Worm (Caenorhabditis elegans) whole organism, L2 larva: ENCODE results near the gene dmd-5.

Source experiments
- ZK546.5 ChIP-seq: sonication (generic microtip); optimal IDR thresholded peaks from 2 replicates; lab custom pipeline; 2017; ENCODE audit warnings: missing biosample characterization, missing genetic modification characterization
- ama-1 ChIP-seq: fragments of 150-350 bp; optimal IDR thresholded peaks from 2 replicates; lab custom pipeline; 2018; ENCODE audit warnings: inconsistent platforms
- ceh-16 ChIP-seq: fragments of 150-350 bp; optimal IDR thresholded peaks from 2 replicates; lab custom pipeline; 2014; ENCODE audit warnings: missing biosample characterization, missing genetic modification characterization
- elt-1 ChIP-seq: fragments of 150-350 bp; optimal IDR thresholded peaks from 2 replicates; lab custom pipeline; 2014; ENCODE audit warnings: missing biosample characterization, missing genetic modification characterization
- mab-5 ChIP-seq: fragments of 150-350 bp; optimal IDR thresholded peaks from 2 replicates; lab custom pipeline; 2014; ENCODE audit warnings: missing biosample characterization, missing genetic modification characterization
- nhr-10 ChIP-seq: sonication (generic microtip); optimal IDR thresholded peaks from 2 replicates; lab custom pipeline; 2017; ENCODE audit warnings: missing biosample characterization, missing genetic modification characterization
- nhr-12 ChIP-seq: fragments of 150-350 bp; optimal IDR thresholded peaks from 2 replicates; lab custom pipeline; 2014; ENCODE audit warnings: missing biosample characterization, missing genetic modification characterization
- nhr-237 ChIP-seq: fragments of 150-350 bp; optimal IDR thresholded peaks from 2 replicates; lab custom pipeline; 2014; ENCODE audit warnings: missing biosample characterization, missing genetic modification characterization
- nhr-77 ChIP-seq: fragments of 150-350 bp; optimal IDR thresholded peaks from 2 replicates; lab custom pipeline; 2014; ENCODE audit warnings: missing biosample characterization, missing genetic modification characterization
- sem-4 ChIP-seq: fragments of 150-350 bp; optimal IDR thresholded peaks from 2 replicates; lab custom pipeline; 2014; ENCODE audit warnings: missing biosample characterization, missing genetic modification reagents, missing genetic modification characterization

DNA sequence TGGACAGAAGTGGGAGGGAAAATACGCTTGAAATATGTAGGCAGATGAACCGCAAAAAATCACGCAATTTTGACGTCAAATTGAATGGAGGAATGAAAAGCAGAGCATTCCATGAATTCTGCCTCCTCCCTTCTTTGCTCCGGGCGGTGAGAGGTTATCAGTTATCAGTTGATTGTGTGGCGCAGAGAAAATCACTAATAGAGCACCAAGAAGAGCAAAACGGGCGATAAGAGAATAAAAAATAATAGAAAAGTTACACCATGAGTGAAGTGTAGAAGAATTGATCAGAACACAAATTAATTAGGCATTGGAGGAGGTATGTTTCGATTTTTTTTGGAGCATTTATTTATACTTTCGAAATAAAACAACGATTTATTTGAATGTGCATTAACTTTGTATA, 32.5 kb upstream of the dmd-5 start:
- no peak for TF ChIP-seq nhr-12 (tag; lab: Kevin White, UChicago)
- TF ChIP-seq elt-1 (tag; lab: Kevin White, UChicago), result no peak
- TF ChIP-seq nhr-77 (tag; lab: Kevin White, UChicago), result no peak
- TF ChIP-seq ZK546.5 (tag; lab: Kevin White, UChicago), result no peak
- no peak for TF ChIP-seq mab-5 (tag; lab: Kevin White, UChicago)
- no peak for TF ChIP-seq nhr-237 (tag; lab: Kevin White, UChicago)
- no peak for TF ChIP-seq ama-1 (lab: Kevin White, UChicago)
- TF ChIP-seq nhr-10, result no peak
- TF ChIP-seq sem-4, result no peak
- no peak for TF ChIP-seq ceh-16
